Worm (Caenorhabditis elegans) whole organism, L2 larva: ENCODE data around the gene pgp-7.

Experiments used
- egl-27 ChIP-seq: sonication (generic microtip); optimal IDR thresholded peaks from 3 replicates; lab custom pipeline; 2017; ENCODE audit warnings: missing biosample characterization, missing genetic modification reagents, missing genetic modification characterization
- lsy-2 ChIP-seq, 2 experiments: fragments of 150-350 bp in 1 of 2; sonication (generic microtip) in 1 of 2; optimal IDR thresholded peaks; 2 replicates each; lab custom pipeline; 2014 to 2017; ENCODE audit warnings: missing biosample characterization in 2 of 2, missing genetic modification characterization in 2 of 2
- mab-5 ChIP-seq: fragments of 150-350 bp; optimal IDR thresholded peaks from 2 replicates; lab custom pipeline; 2014; ENCODE audit warnings: missing biosample characterization, missing genetic modification characterization
- snpc-4 ChIP-seq: fragments of 150-350 bp; optimal IDR thresholded peaks from 2 replicates; lab custom pipeline; 2014; ENCODE audit warnings: missing biosample characterization, missing genetic modification characterization
- ztf-11 ChIP-seq: sonication (generic microtip); optimal IDR thresholded peaks from 2 replicates; lab custom pipeline; 2017; ENCODE audit warnings: missing biosample characterization, missing genetic modification characterization

- TF ChIP-seq mab-5 (tag; lab: Kevin White, UChicago) (no peak), ztf-11 (tag; lab: Kevin White, UChicago) (no peak), snpc-4 (no peak), egl-27 (tag; lab: Kevin White, UChicago) (no peak), lsy-2 (tag; optimal IDR thresholded peaks at IDR 0.05; lab: Kevin White, UChicago) (no peak)
Observed at ce11 chrX:10862582-10862981, 7.5 kb downstream of the pgp-7 start.
